Worm (Caenorhabditis elegans) whole organism, dauer: ENCODE measurements around the gene C25G4.17.
"Not testable (repeated sequence)": the region's sequence is repeated elsewhere in the genome, so short reads cannot be mapped to it uniquely, and the experiment has no call there.

Source experiments
- unc-62 ChIP-seq: sonication (generic microtip); optimal IDR thresholded peaks from 2 replicates; lab custom pipeline; 2017; ENCODE audit warnings: missing biosample characterization, missing genetic modification reagents, missing genetic modification characterization

Gene C25G4.17

DNA sequence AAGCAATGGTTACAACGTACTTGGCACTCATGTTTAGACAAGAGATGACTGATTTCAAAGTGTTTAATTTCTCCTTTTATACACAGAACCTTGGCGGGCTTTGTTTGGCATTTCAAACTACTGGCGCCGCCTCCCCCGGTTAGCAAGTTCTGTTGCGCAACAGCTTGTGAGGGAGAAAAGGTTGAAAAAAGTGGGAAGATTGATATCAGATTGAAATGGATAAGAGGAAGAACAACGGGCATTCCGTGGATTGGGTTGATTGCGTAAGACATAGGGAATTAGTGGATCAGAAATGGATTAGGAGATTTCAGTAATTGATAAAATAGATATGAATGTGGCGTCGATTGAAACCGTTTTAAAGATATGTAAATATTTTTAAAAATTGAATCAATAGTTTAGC lies 13.3 kb upstream of the C25G4.17 start, which contains the start of gene col-130:
TSS of gene col-130 (minus strand) at position 50 of the 400 bp plus-strand sequence.
- TF ChIP-seq unc-62: no peak

DNA sequence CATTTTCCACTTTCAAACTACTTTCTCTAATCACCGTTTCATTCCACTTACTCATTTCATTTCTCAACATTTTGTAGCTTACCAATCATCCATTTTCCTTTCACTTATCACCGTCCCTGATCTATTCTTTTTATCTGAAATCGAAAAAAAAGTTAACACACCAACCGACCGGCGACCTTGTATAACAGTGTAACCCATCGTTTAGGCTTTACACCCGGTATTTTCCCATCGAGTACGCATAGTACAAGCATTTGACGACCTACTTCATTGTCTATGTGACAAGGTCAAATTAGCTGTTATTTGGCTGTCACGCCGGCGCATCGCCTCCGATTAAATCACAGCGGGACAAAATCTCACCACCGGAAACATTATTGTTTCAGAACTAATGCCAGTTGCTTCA lies 12.3 kb upstream of the C25G4.17 start:
- no peak for TF ChIP-seq unc-62

DNA sequence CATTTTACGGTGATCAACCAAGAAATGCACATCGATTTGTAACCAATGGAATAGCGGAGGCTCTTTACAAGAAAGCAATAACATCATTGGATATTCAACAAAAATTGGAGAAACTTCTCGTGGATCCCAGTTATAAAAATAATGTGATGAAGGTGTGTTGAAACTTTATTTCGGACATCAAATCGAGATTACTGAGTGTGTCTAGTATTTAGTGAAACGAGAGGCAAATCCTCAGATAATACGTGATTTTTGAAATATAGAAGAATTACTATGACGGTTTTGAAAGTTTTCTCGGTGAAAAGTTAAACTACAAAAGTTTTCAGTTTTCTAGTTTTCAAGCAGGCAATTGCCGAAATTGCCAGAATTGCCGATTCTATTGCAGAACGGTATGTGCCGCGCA lies 10.1 kb upstream of the C25G4.17 start:
- no peak for TF ChIP-seq unc-62

DNA sequence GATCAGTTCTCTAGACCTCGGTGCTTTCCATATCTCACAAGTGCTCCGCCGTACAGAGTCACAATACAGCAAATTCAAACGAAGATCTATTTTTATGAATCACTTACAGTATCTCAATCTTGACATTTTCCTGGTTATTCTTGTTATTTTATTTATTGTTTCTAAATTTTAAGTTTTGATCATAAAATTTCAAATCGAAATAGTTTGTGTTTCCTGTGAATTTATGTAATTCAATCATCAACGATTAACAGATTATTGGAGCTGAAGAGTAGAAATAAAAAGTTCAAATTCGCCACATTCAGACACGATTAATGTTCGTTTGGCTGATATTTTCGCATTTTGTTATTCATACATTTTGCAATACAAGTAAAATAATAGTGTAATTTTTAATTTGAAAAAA lies 9.5 kb upstream of the C25G4.17 start, which contains the start of gene clec-184:
TSS of gene clec-184 (plus strand) at position 301 of the 400 bp plus-strand sequence.
- TF ChIP-seq unc-62: no peak

DNA sequence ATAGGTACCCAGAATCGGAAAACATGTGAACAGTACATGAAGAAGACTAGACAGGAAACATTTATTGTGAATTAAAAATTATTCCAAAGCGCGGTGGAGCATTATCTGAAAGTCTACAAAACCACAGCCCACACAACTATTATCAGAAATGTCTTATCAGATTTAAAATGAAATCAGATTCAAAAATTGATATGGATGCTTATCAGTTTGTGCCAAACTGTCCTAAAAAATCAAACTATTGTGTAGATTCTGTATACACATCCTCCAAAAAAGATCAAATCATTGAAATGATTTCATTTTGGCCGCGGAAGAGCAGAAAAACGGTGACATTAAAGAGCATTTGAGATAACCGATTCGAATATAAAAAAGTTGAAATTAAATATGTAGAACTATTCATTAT lies 6.4 kb upstream of the C25G4.17 start, which contains the start of gene irg-4:
TSS of gene irg-4 (plus strand) at position 392 of the 400 bp plus-strand sequence.
- TF ChIP-seq unc-62: no peak

DNA sequence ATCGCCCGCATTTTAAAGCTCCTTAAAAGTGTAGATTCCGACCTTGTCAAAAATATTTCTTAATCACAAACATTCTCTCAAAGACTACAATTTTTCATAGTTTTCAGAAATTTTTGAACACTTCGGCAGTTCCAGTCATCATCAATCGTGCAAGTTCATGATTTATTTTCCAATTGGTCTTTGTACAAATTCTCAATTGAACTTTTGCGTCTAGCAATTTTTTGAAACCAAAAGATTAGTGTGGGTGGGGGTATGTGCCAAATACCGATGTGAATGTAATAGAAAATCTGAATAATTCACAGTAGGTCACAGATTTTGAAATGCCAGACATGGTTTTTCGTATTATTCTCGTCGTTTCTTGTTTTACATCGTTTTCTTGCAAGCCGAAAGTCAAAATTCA lies 3.5 kb upstream of the C25G4.17 start, which contains the start of gene clec-185:
TSS of gene clec-185 (plus strand) at position 301 of the 400 bp plus-strand sequence.
- no peak for TF ChIP-seq unc-62

DNA sequence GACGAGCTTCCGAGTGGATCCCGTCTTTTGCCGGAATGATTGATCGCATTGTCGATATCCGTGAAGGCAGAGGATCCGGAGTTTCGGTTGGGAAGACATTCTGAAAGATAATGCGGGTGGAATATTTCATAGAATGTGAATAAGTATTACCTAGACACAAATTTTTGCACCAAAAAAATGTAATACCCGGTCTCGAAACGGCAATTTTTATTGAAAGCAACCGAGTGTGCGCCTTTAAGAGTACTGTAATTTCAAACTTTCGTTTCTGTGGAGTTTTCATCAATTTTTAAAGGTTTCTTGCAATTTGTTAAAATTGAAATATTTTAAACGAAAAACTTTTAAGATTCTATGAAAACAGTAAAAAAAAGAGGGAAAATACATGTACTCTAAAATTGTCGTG lies 2.1 kb downstream of the C25G4.17 start, which contains the start of gene C25G4.2:
TSS of gene C25G4.2 (minus strand) at position 100 of the 400 bp plus-strand sequence.
- TF ChIP-seq unc-62: no peak

DNA sequence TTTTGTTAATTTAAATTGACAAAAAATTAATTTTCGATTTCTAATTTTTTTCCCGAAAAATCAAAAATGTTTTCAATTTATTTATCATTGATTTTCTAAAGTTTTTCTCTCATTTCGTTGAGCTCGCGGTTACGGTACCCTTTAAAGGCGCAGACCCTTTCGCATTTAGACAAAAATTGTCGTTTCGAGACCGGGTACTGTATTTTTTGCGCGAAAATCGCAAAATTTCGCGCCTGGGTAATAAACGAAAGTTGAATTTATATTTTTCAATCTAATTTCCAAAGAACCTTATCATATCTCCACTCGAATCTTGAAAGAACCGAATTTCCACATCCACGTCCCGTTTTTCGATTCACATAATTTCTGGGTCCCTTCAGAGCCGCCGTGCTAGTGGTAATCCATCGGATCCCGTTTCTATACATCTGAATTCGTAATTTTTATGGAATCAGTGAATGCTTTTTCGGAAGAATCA lies 3.7 kb downstream of the C25G4.17 start, which contains the start of gene C25G4.3:
TSS of gene C25G4.3 (minus strand) at position 422 of the 472 bp plus-strand sequence.
- no peak for TF ChIP-seq unc-62

DNA sequence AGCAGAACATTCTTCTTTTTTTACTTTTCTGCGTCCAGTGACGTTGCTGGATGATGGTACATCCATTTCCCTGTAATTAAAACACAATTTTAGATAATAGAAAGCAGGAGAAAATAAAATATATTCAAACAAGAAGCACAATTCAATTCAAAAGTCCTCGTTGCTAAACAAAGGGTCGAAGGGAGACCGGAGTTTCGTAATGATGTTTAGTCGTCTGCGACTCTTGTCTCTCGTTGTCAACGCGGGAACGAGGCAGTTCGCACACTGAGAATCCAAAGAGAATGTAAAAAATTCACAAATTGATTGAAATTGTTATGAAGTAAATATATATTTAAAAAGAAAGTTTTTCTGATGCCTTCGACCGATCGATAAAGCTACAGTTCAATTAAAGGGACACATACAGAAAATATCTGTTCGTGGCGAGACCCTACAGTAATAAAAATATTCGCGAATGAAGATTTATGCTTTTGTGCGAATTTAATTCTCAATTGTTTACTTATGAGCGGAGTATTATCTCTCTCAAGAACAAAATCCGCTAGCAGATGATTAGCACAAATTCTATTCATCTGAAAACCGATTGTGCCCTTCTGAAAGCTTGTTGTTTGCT lies 9.5 kb downstream of the C25G4.17 start, which contains the start of gene dpy-26:
TSS of gene dpy-26 (minus strand) at position 111 of the 607 bp plus-strand sequence.
- TF ChIP-seq unc-62: no peak

DNA sequence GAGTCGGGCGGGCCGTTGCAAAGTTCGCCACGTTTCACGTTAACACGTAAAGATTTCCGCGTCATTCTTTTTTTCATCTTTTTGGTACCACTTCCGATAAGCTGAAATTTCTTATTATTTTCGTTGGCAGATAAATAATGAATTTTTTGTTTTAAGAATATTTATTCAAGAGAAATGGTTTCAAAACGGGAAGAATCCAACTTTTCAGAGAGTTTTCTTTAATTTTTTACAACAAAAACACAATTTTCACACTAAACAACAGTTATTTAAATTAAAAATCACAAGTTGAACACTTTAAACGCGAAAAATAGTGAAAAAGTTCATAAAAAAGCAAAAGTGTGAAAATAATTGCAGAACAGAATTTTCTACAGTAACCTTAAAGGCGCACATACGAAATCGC lies 12.3 kb downstream of the C25G4.17 start, which contains the start of gene spe-44:
TSS of gene spe-44 (minus strand) at position 101 of the 400 bp plus-strand sequence.
- TF ChIP-seq unc-62: no peak

DNA sequence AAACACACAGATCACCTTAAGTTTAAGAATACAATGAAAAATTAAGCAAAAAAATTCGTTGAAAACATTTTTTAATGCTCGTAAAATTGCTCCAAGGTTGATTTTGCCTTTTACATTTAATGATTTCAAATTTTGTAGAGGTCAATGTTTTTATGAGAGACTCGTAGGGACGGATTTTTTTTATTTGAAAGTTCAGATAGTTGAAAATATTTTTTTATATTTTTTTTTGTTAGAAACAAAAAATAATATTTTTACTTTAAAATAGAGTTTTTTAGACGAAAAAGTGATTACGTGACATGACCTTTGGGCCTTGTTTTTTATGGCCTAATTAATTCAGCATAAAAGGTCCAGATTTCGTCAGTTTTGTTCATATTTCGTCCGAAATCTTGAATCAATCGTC lies 12.9 kb downstream of the C25G4.17 start, which contains the start of gene smz-1:
TSS of gene smz-1 (plus strand) at position 301 of the 400 bp plus-strand sequence.
- no peak for TF ChIP-seq unc-62

DNA sequence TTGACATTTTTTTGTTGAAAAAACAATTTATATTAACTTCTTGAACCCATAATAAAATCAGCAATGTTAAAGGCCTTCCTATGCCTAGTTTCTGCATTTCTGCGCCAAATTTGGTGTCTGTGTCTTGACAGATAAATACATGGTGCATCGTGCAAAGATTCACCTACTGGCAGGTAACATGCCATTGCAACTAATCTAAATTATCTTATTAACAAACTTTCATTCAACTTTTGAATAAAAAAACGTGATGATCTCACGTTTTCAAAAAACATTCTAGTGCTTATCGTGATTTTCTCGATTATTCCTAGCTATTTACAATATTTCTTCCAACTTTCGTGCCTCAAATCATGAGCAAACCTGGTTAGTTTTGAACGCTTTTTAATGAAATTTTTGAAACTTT lies 14.8 kb downstream of the C25G4.17 start, which contains the start of gene C25G4.7:
TSS of gene C25G4.7 (plus strand) at position 301 of the 400 bp plus-strand sequence.
- TF ChIP-seq unc-62: no peak

DNA sequence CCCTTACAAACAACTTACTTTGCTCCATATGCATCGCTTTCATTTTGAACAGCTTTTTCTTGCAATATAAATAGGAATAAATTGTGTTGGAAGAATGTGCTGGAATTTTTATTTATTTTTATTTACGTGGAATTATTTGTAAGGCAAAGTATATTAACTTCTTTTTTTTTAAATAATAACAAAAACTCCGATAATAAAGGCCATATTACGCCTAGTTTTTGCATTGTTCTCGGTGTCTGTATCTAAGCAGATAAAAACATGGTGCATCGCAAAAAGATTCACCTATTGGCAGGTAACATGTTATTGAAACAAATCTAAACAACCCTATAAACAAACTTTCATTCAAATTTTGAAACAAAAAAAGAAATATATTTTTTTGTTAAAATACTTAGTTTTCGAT lies 21.6 kb downstream of the C25G4.17 start, which contains the start of gene C25G4.8:
TSS of gene C25G4.8 (minus strand) at position 101 of the 400 bp plus-strand sequence.
- TF ChIP-seq unc-62: no peak

DNA sequence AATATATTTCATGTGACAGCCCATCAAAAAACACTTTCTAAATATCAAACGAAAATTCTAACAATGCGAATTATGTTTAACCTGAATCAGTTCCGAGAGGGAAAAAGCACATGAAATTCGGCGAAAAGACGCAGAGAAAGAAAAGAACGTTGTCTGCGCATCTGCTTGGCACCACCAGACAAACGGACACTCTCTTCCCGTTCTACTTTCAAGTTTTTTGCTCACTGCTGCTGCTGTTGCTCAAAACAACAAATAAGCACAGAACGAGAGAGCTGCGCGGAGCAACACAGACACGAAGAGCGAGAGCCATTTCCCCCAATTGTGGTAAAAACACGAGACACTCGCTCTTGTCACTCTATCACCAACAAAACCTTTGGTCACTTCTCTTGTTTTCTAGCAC lies 23.0 kb downstream of the C25G4.17 start:
- TF ChIP-seq unc-62: no peak

DNA sequence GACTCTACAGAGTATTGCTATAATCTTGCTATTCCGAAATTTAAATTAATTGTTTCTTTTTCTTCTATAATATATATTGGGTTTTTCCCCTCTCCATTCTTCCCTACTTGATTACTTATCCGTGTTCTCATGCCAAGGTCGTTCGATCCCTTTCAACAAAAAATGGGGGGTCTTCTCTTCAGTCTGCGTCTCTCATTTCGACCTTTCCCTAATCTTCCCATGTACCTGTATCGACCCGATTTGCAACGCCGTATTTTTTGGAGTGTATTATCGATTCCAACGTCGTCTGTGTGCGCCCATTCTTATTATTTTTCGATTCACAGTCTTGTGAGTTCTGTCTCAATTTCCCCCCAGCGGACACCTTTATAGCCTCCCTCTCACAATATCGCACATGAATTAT lies 25.9 kb downstream of the C25G4.17 start:
- TF ChIP-seq unc-62: no peak

DNA sequence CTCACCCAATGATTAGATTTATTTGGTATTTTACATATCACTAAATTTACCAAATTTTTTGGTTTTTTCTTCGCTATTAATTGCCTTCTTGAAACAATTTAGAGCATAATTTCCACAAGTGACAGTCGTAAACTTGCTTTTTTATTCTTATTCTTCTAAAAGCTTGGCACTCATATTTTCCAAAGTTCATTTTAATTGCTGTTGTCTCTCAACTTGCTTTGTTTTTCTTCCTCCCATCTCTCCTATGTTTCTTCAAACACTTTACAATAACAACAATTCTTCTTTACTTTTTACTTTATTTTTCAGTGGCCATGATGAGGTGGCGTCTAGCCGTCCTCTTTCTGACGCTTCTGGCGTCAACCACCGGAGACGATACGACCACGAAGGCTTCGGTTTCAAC lies 26.5 kb downstream of the C25G4.17 start, which contains the start of gene igdb-2:
TSS of gene igdb-2 (plus strand) at position 301 of the 400 bp plus-strand sequence.
- no peak for TF ChIP-seq unc-62

DNA sequence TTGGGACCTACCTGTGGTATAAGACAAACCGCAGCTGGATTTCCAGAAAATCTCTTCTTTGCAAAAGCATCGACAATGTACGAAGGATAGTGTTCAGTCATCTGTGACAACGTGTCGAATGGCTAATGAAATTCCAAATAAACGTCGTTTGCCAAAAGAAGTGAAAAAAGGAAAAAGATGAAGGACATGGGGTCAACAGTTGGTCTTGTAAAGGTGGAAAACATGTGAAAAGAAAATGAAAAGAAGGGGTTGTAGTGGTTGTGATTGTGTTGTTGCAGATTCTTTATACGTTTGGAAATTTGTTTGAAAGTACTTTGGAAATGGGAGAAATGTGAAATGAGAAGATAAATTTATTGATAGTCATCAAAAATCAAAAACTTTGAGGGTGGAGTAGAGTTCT lies 35.1 kb downstream of the C25G4.17 start, which contains the start of gene T04A11.1:
TSS of gene T04A11.1 (minus strand) at position 101 of the 400 bp plus-strand sequence.
- TF ChIP-seq unc-62: not testable (repeated sequence)

DNA sequence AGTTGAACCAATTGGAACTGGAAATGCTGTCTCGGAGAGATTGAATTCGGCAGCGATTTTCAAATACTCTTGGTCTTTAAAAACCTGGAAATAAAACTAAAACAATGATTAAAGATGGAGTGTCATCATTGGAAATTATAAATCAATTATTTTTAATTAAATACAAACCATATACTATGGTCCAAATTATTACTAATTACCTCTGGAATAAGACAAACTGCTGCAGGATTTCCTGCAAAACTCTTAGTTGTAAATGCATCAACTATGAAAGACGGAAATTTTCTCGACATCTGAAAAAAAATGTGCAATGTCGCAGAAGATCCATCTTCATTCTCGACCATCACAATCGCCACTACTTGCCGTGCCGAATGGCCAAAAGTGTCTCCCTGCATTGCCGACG lies 36.9 kb downstream of the C25G4.17 start, which contains the start of gene igdb-1:
TSS of gene igdb-1 (plus strand) at position 301 of the 400 bp plus-strand sequence.
- TF ChIP-seq unc-62: not testable (repeated sequence)
